Worm (Caenorhabditis elegans): ENCODE results near the gene kin-29.
A peak's percentile ranks its signal among the peaks of the same experiment; 100 is the strongest.

The kin-29 gene

DNA sequence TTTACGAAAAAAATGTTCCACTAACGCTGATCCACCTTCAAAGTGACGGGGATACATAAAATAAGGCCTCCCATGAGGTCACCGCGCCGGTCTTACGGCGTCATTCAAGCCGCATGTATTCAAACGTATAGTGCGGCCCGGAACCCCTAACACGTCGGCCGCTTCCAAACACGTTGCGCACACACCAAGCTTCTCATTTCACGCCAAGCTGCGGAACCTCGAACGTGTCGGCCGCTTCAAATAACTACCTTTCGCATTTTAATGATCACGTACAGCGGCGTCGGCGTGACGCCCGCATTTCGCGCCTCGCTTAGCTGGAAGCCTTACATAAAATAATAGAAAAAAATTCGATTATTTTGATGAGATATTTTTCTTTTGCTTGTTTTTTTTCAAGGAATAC is 8.7 kb downstream of the kin-29 start:
- peak; percentile 74 for TF ChIP-seq egl-43 (GFP tag; IDR thresholded peaks at IDR 0.05)
- TF ChIP-seq F49E8.2 (tag; optimal IDR thresholded peaks at IDR 0.05; ENCODE audit: borderline replicate concordance): no peak
- TF ChIP-seq snpc-4 (tag; optimal IDR thresholded peaks at IDR 0.05): peak; percentile 72
- TF ChIP-seq jun-1 (tag; optimal IDR thresholded peaks at IDR 0.05): no peak
- TF ChIP-seq T26A8.4 (GFP tag; IDR thresholded peaks at IDR 0.05): 0 out of 2 replicates have a peak, but pooled peaks have one; percentile 32
- TF ChIP-seq hif-1 (tag; optimal IDR thresholded peaks at IDR 0.05): peak in 1 of 2 experiments; percentile 28
- TF ChIP-seq hlh-11 (tag; optimal IDR thresholded peaks at IDR 0.05): peak; percentile 31
- no peak for TF ChIP-seq gei-8 (GFP tag; optimal IDR thresholded peaks at IDR 0.05)
- no peak for TF ChIP-seq zfp-3 (GFP tag; conservative IDR thresholded peaks at IDR 0.05)
- no peak for TF ChIP-seq cey-2 (tag; optimal IDR thresholded peaks at IDR 0.05; ENCODE audit: borderline replicate concordance, insufficient read depth)
- 0 out of 2 replicates have a peak, but pooled peaks have one; percentile 42 for TF ChIP-seq tra-1 (GFP tag; IDR thresholded peaks at IDR 0.05)
- peak; percentile 12 for TF ChIP-seq nhr-102 (tag; optimal IDR thresholded peaks at IDR 0.05)
- 0 out of 2 replicates have a peak, but pooled peaks have one; percentile 23 for TF ChIP-seq lim-7 (GFP tag; IDR thresholded peaks at IDR 0.05)
- TF ChIP-seq aly-2 (tag; optimal IDR thresholded peaks at IDR 0.05): no peak
- no peak for TF ChIP-seq dve-1 (tag; optimal IDR thresholded peaks at IDR 0.05; ENCODE audit: insufficient read depth)
- TF ChIP-seq php-3 (GFP tag; IDR thresholded peaks at IDR 0.05): 0 out of 2 replicates have a peak, but pooled peaks have one; percentile 13
- no peak for TF ChIP-seq dmd-9 (GFP tag; IDR thresholded peaks at IDR 0.05)
- TF ChIP-seq ZK546.5 (tag; optimal IDR thresholded peaks at IDR 0.05): no peak
- no peak for TF ChIP-seq egl-27 (tag; optimal IDR thresholded peaks at IDR 0.05)
- no peak for TF ChIP-seq nhr-25 (tag; optimal IDR thresholded peaks at IDR 0.05; ENCODE audit: borderline replicate concordance, insufficient read depth)
- TF ChIP-seq zfp-2 (tag; optimal IDR thresholded peaks at IDR 0.05): no peak

- TF ChIP-seq T20F7.1 (GFP tag; optimal IDR thresholded peaks at IDR 0.05) (no peak), hlh-11 (tag; optimal IDR thresholded peaks at IDR 0.05) (peak; percentile 31), nhr-48 (tag; optimal IDR thresholded peaks at IDR 0.05) (peak; percentile 30), Y48G9A.11 (GFP tag; IDR thresholded peaks at IDR 0.05) (no peak), D1046.2 (GFP tag; IDR thresholded peaks at IDR 0.05) (no peak), dmd-6 (GFP tag; IDR thresholded peaks at IDR 0.05) (peak; percentile 41; the same call in 1 of the 2 replicates), pqm-1 (tag; optimal IDR thresholded peaks at IDR 0.05) (peak; percentile 79), mes-2 (tag; optimal IDR thresholded peaks at IDR 0.05; ENCODE audit: poor library complexity, severe bottlenecking) (peak; percentile 2), php-3 (GFP tag; IDR thresholded peaks at IDR 0.05) (peak; percentile 87), dve-1 (tag; optimal IDR thresholded peaks at IDR 0.05; ENCODE audit: insufficient read depth) (peak; percentile 89), mep-1 (tag; optimal IDR thresholded peaks at IDR 0.05) (peak; percentile 37), daf-16 (GFP tag; optimal IDR thresholded peaks at IDR 0.05) (no peak), daf-16 (tag; optimal IDR thresholded peaks at IDR 0.05) (peak; percentile 51)
Measured at ce11 chrX:2841754-2842153, 10.5 kb downstream of the kin-29 start.

DNA sequence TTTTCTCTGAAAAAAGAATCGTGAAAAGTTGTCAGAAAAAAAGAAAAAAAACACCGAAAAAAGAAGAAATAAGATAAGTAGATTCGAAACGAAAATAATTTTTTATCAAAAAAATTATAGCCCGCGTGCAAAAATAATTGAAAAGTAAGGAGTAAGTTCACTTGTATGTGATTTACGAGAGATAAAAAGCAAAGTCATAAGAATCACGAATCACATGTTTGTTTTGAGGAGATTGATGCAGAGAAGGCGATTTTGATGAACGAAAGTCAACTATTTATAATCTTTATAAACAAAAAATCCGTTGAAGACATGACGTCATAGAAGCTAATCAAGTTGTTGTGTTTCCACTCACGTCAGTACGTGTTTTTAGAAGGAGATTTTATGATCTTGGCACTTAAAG is 12.0 kb downstream of the kin-29 start, which contains the start of gene Y71H10B.1:
TSS of gene Y71H10B.1 (minus strand) at position 6 of the 400 bp plus-strand sequence.
- TF ChIP-seq lsy-2 (tag; optimal IDR thresholded peaks at IDR 0.05) (peak in 1 of 2 experiments; percentile 18), mdl-1 (tag; optimal IDR thresholded peaks at IDR 0.05) (peak in 1 of 2 experiments; percentile 30), nhr-10 (tag; optimal IDR thresholded peaks at IDR 0.05) (no peak), hlh-30 (tag; optimal IDR thresholded peaks at IDR 0.05; ENCODE audit: insufficient read depth) (peak; percentile 82), daf-12 (tag; optimal IDR thresholded peaks at IDR 0.05) (no peak), dmd-6 (GFP tag; IDR thresholded peaks at IDR 0.05) (peak; percentile 45)

All from whole organism, L4 larva.